Worm (Caenorhabditis elegans) whole organism, L2 larva: Measurements from ENCODE around the gene epg-9.

Experiments used
- R02D3.7 ChIP-seq: fragments of 150-350 bp; optimal IDR thresholded peaks from 2 replicates; lab custom pipeline; 2014; ENCODE audit warnings: missing biosample characterization, missing genetic modification characterization
- Y55F3AM.14 ChIP-seq: fragments of 200-800 bp; sonication (Bioruptor generic); optimal IDR thresholded peaks from 2 replicates; lab custom pipeline; 2018; ENCODE audit warnings: mild to moderate bottlenecking, missing genetic modification characterization, missing compliant biosample characterization
- egl-27 ChIP-seq: sonication (generic microtip); optimal IDR thresholded peaks from 3 replicates; lab custom pipeline; 2017; ENCODE audit warnings: missing biosample characterization, missing genetic modification reagents, missing genetic modification characterization
- gmeb-1 ChIP-seq: fragments of 150-350 bp; optimal IDR thresholded peaks from 2 replicates; lab custom pipeline; 2014; ENCODE audit warnings: missing biosample characterization, missing genetic modification characterization
- lin-39 ChIP-seq: fragments of 150-350 bp; optimal IDR thresholded peaks from 2 replicates; lab custom pipeline; 2014; ENCODE audit warnings: missing biosample characterization, missing genetic modification reagents, missing genetic modification characterization
- mdl-1 ChIP-seq, 2 experiments: fragments of 150-350 bp in 1 of 2; sonication (generic microtip) in 1 of 2; optimal IDR thresholded peaks; 2 replicates each; lab custom pipeline; 2017; ENCODE audit warnings: missing biosample characterization in 2 of 2, missing genetic modification characterization in 2 of 2
- nhr-11 ChIP-seq: fragments of 150-350 bp; optimal IDR thresholded peaks from 2 replicates; lab custom pipeline; 2014; ENCODE audit warnings: missing biosample characterization, missing genetic modification characterization
- nhr-21 ChIP-seq: fragments of 150-350 bp; optimal IDR thresholded peaks from 2 replicates; lab custom pipeline; 2014; ENCODE audit warnings: missing biosample characterization, missing genetic modification characterization
- nhr-237 ChIP-seq: fragments of 150-350 bp; optimal IDR thresholded peaks from 2 replicates; lab custom pipeline; 2014; ENCODE audit warnings: missing biosample characterization, missing genetic modification characterization
- unc-39 ChIP-seq: fragments of 150-350 bp; optimal IDR thresholded peaks from 2 replicates; lab custom pipeline; 2014; ENCODE audit warnings: missing biosample characterization, missing genetic modification characterization
- ztf-11 ChIP-seq: sonication (generic microtip); optimal IDR thresholded peaks from 2 replicates; lab custom pipeline; 2017; ENCODE audit warnings: missing biosample characterization, missing genetic modification characterization

DNA sequence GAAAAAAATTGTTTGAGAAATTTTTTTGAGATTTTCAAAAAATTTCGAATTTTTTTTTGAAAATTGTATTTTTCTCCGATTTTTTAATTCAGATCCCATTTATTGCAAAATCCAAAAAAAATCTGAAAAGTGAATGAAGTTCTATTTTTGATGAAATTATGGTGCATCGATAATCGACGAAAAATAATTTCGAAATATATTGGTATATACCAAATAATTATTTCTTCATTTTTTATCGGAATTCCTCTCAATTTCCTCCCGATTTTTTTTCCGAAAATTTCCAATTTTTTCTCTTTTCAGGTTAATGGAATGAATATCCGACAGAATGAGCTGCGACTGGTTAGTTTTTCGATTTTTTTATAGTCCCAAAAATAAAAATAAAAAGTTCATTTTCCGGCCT, at the start of gene epg-9:
- no peak for TF ChIP-seq Y55F3AM.14 (GFP tag; lab: Kevin White, UChicago)
- no peak for TF ChIP-seq nhr-237
- no peak for TF ChIP-seq nhr-11 (tag; lab: Kevin White, UChicago)
- TF ChIP-seq lin-39 = no peak
- no peak for TF ChIP-seq ztf-11
- no peak for TF ChIP-seq R02D3.7 (tag; lab: Kevin White, UChicago)
- no peak for TF ChIP-seq unc-39
- no peak for TF ChIP-seq mdl-1 (tag; optimal IDR thresholded peaks at IDR 0.05; lab: Kevin White, UChicago)
- TF ChIP-seq egl-27 (tag; lab: Kevin White, UChicago) = no peak
- TF ChIP-seq nhr-21 (tag; lab: Kevin White, UChicago) = no peak
- no peak for TF ChIP-seq gmeb-1 (tag; lab: Kevin White, UChicago)
